Worm (Caenorhabditis elegans): ENCODE results near the gene ZK1236.1.

Gene ZK1236.1

DNA sequence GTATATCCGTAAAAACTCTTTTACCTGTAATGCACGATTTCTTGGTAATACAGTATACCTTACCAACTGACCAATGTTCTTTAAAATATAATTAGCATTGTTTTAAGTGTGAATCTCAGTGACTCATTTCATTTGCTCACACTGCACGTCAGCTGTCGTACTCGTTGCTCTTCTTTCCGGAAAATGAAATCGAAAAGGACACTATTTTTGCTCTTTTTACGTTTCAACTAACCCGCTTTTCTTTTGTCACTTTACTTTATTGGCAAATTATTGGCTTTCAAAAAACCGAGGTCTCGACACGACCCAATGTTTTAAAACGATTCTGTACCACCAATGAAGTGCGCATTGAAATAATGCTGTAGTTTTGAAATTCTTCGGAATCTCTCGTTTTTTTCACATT, 51.3 kb downstream of the ZK1236.1 start, which contains the start of gene F42H10.6:
TSS of gene F42H10.6 (minus strand) at position 101 of the 400 bp plus-strand sequence.
- TF ChIP-seq F39B2.1 (GFP tag; IDR thresholded peaks at IDR 0.05) (no peak), ets-4 (GFP tag; optimal IDR thresholded peaks at IDR 0.05) (no peak), Y53G8AR.9 (GFP tag; conservative IDR thresholded peaks at IDR 0.05) (no peak), snpc-4 (GFP tag; optimal IDR thresholded peaks at IDR 0.05) (no peak), snpc-4 (tag; optimal IDR thresholded peaks at IDR 0.05) (no peak), ztf-25 (GFP tag; IDR thresholded peaks at IDR 0.05) (no peak), rec-8 (tag; optimal IDR thresholded peaks at IDR 0.05) (no peak)

Measured in whole organism, young adult.